Worm (Caenorhabditis elegans): ENCODE data around the gene srw-66.

DNA sequence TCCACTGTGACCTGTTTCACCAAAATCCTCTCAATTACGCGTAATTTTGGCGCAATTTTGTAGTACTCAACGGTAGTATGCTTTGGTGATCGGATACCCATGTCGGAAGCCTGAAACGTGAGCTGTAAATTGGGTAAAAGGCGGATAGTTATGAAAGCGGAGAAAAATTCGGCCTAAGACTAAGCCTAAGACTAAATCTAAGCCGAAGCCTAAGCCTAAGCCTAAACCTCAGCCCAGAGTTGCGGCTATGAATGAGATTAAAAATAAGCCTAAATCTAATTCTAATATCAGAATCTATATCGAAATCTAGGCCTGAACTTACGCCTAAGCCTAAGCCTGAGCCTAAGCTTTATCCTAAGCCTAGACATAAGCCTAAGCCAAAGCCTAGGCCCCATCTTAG, 19.5 kb downstream of the srw-66 start, which contains the start of gene lin-42:
- TF ChIP-seq lin-32 (GFP tag; optimal IDR thresholded peaks at IDR 0.05), result no peak
- TF ChIP-seq nhr-237 (tag; optimal IDR thresholded peaks at IDR 0.05), result no peak
- TF ChIP-seq unc-62 (GFP tag; optimal IDR thresholded peaks at IDR 0.05), result no peak
- TF ChIP-seq lin-13 (tag; optimal IDR thresholded peaks at IDR 0.05), result no peak
- TF ChIP-seq mab-5 (tag; optimal IDR thresholded peaks at IDR 0.05), result no peak
- TF ChIP-seq nhr-28 (tag; optimal IDR thresholded peaks at IDR 0.05), result no peak
- TF ChIP-seq ces-1 (GFP tag; optimal IDR thresholded peaks at IDR 0.05), result no peak
- no peak for TF ChIP-seq unc-39 (tag; optimal IDR thresholded peaks at IDR 0.05)

Measured in whole organism, mixed stage, embryonic.